Worm (Caenorhabditis elegans) whole organism, L4 larva: ENCODE measurements around the gene K10H10.6.

Source experiments
- F26F4.8 ChIP-seq: fragments of 200-800 bp; sonication (Bioruptor generic); conservative IDR thresholded peaks from 2 replicates; pipeline ENCODE4 v1.3.6; 2022; ENCODE audit warnings: missing genetic modification characterization, missing compliant biosample characterization
- ceh-82 ChIP-seq: sonication (generic microtip); optimal IDR thresholded peaks from 2 replicates; lab custom pipeline; 2017; ENCODE audit warnings: missing biosample characterization, missing genetic modification characterization
- lin-1 ChIP-seq: fragments of 200-800 bp; sonication (Bioruptor generic); IDR thresholded peaks from 2 replicates; pipeline ENCODE4 v1.3.6; 2022; ENCODE audit warnings: missing genetic modification reagents, missing genetic modification characterization, missing compliant biosample characterization
- nhr-48 ChIP-seq: sonication (generic microtip); optimal IDR thresholded peaks from 2 replicates; lab custom pipeline; 2016; ENCODE audit warnings: mild to moderate bottlenecking, missing genetic modification characterization, missing compliant biosample characterization

ce11 chrII:14511189-14511588, 8.1 kb downstream of the K10H10.6 start, which contains the start of gene K10H10.13:
- TF ChIP-seq ceh-82 (tag; lab: Kevin White, UChicago) (no peak), lin-1 (no peak), nhr-48 (tag; lab: Kevin White, UChicago) (no peak), F26F4.8 (no peak)
